Fruit fly (Drosophila melanogaster): ENCODE measurements around the gene Amnionless.

Amnionless gene

DNA sequence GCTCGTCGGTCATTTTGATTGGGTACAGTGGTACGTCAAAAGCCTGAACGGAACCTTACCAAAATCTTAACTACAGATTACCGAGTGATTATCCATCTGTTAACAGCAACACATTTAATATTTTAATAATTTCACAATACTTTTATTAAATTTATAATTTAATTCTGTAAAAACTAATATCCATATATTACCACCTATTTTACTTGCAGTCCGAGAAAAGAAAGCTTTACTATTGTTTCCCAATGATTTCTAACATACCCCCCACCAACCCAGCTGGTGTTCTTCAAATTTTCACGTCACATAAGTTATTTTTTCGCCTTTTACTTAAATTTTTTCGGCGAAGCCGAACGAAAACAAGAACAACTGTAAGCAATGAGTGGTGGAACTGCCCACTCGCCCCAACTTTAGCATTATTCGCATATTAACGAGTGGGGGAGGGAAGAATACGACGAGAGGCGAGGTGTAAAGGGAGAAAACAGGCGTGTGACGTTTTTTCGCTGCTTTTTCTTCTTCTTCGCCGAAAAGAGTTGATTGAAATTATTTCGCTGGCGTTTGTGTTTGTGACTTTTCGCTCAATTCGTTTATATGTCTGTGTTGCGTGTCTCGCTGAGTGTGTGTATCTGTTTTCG lies 41.0 kb downstream of the Amnionless start (continued):
- TF ChIP-seq CG14965 (GFP tag; optimal IDR thresholded peaks at IDR 0.05; ENCODE audit: borderline replicate concordance) (no peak), Ada2b (GFP tag; IDR thresholded peaks at IDR 0.05) (peak; percentile 33; the same call in 1 of the 2 replicates), CG3407 (GFP tag; optimal IDR thresholded peaks at IDR 0.05) (peak; percentile 9), sens-2 (GFP tag; IDR thresholded peaks at IDR 0.05) (no peak), CG6791 (GFP tag; IDR thresholded peaks at IDR 0.05; ENCODE audit: partially characterized antibody) (no peak), fru (optimal IDR thresholded peaks at IDR 0.05) (no peak), Usf (GFP tag; optimal IDR thresholded peaks at IDR 0.05) (peak; percentile 19), HLH54F (GFP tag; optimal IDR thresholded peaks at IDR 0.05) (no peak), CG6689 (GFP tag; IDR thresholded peaks at IDR 0.05) (no peak), toy (GFP tag; IDR thresholded peaks at IDR 0.05) (no peak), org-1 (GFP tag; optimal IDR thresholded peaks at IDR 0.05) (peak; percentile 66), zf30C (GFP tag; optimal IDR thresholded peaks at IDR 0.05) (no peak), prd (optimal IDR thresholded peaks at IDR 0.05) (no peak), prd (GFP tag; IDR thresholded peaks at IDR 0.05) (peak; percentile 43), NfI (GFP tag; optimal IDR thresholded peaks at IDR 0.05) (peak; percentile 58), cad (GFP tag; optimal IDR thresholded peaks at IDR 0.05) (no peak), CG10267 (tag; optimal IDR thresholded peaks at IDR 0.05) (peak; percentile 42), sim (GFP tag; IDR thresholded peaks at IDR 0.05) (no peak), CG16779 (GFP tag; IDR thresholded peaks at IDR 0.05) (no peak), CG8359 (GFP tag; optimal IDR thresholded peaks at IDR 0.05; ENCODE audit: borderline replicate concordance) (no peak), cato (GFP tag; optimal IDR thresholded peaks at IDR 0.05; ENCODE audit: borderline replicate concordance) (peak; percentile 7), Rx (GFP tag; IDR thresholded peaks at IDR 0.05) (no peak), Bgb (GFP tag; IDR thresholded peaks at IDR 0.05; ENCODE audit: partially characterized antibody) (peak; percentile 42; the same call in 1 of the 2 replicates), CG1024 (GFP tag; IDR thresholded peaks at IDR 0.05) (no peak), CG16815 (GFP tag; optimal IDR thresholded peaks at IDR 0.05) (peak; percentile 46), dpn (GFP tag; optimal IDR thresholded peaks at IDR 0.05) (peak in 1 of 2 experiments; percentile 40), CG42726 (GFP tag; IDR thresholded peaks at IDR 0.05; ENCODE audit: partially characterized antibody) (no peak), CG15514 (GFP tag; optimal IDR thresholded peaks at IDR 0.05) (no peak), CG3281 (GFP tag; optimal IDR thresholded peaks at IDR 0.05) (peak; percentile 86), Vsx1 (GFP tag; optimal IDR thresholded peaks at IDR 0.05) (peak; percentile 14), CG9876 (GFP tag; optimal IDR thresholded peaks at IDR 0.05) (no peak), crc (GFP tag; optimal IDR thresholded peaks at IDR 0.05) (no peak), gcm (GFP tag; optimal IDR thresholded peaks at IDR 0.05) (no peak), CG13296 (GFP tag; optimal IDR thresholded peaks at IDR 0.05) (peak; percentile 58), repo (GFP tag; optimal IDR thresholded peaks at IDR 0.05) (no peak), row (GFP tag; IDR thresholded peaks at IDR 0.05) (peak; percentile 55), Hr78 (GFP tag; optimal IDR thresholded peaks at IDR 0.05) (no peak), Sox100B (GFP tag; optimal IDR thresholded peaks at IDR 0.05) (peak; percentile 50), CG2889 (GFP tag; IDR thresholded peaks at IDR 0.05) (no peak), HLHmδ (GFP tag; optimal IDR thresholded peaks at IDR 0.05) (no peak), luna (GFP tag; optimal IDR thresholded peaks at IDR 0.05) (no peak), Dfd (GFP tag; optimal IDR thresholded peaks at IDR 0.05) (no peak), oc (tag; optimal IDR thresholded peaks at IDR 0.05) (no peak), CG2116 (GFP tag; optimal IDR thresholded peaks at IDR 0.05) (no peak), Six4 (GFP tag; optimal IDR thresholded peaks at IDR 0.05) (no peak), fu2 (GFP tag; optimal IDR thresholded peaks at IDR 0.05) (no peak), Fer1 (GFP tag; optimal IDR thresholded peaks at IDR 0.05) (peak; percentile 69), CG18476 (GFP tag; optimal IDR thresholded peaks at IDR 0.05) (no peak), Doc2 (GFP tag; IDR thresholded peaks at IDR 0.05) (no peak), CG15073 (GFP tag; optimal IDR thresholded peaks at IDR 0.05) (no peak), sob (GFP tag; IDR thresholded peaks at IDR 0.05) (0 out of 2 replicates have a peak, but pooled peaks have one; percentile 20)
